Fruit fly (Drosophila melanogaster): Measurements from ENCODE around the gene Ir10a.

The Ir10a gene

DNA sequence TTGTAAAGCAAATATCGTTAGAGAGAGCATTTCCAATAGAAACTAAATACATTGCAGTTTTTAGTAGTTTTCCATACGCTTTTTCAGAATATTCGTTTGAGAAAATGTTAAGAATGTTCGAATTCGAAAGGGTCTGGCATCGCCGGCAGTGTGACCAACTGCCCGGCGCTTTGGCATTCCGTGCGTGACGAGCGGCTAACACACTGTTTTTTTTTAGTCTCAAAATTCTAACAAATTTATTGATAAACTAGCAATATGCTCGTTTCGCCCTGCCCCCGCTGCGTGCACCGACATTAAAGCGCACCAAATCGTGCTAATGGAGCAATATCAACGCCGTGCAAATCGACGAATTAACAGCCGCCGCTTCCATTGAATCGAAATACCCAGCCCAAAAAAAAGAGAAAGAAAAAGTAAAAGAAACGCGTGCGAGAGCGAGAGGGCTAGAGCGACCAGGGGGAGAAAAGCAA is 44.7 kb upstream of the Ir10a start, which contains the start of gene dsh (continued):
- TF ChIP-seq gfzf (GFP tag; optimal IDR thresholded peaks at IDR 0.05) (peak; percentile 82), nmo (GFP tag; optimal IDR thresholded peaks at IDR 0.05) (peak; percentile 53), Opbp (GFP tag; IDR thresholded peaks at IDR 0.05; ENCODE audit: partially characterized antibody) (0 out of 3 replicates have a peak, but pooled peaks have one; percentile 6), CG18011 (GFP tag; optimal IDR thresholded peaks at IDR 0.05) (no peak), inv (GFP tag; IDR thresholded peaks at IDR 0.05; ENCODE audit: partially characterized antibody) (peak; percentile 38; the same call in 1 of the 2 replicates)

DNA sequence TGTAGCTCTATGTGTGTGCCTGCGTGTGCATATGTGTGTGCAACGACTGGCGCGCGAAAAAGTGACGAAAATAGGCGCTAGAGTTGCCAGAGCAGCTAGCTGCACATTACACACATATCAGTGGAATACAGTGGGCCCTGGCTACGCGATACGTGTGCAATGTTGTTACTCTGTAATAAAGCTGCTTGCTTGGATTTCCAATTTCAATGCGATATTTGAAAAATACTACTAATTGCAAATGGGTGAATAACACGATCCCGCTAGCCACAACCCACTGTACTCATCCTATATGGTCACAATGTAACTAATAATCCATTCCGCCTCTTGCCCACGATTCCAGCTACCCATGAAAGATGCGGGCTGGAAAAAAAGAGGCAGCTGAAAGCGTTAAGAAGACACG is 40.3 kb upstream of the Ir10a start:
- TF ChIP-seq CG17612 (GFP tag; IDR thresholded peaks at IDR 0.05) (peak; percentile 83), PHDP (tag; optimal IDR thresholded peaks at IDR 0.05) (peak; percentile 91), inv (GFP tag; IDR thresholded peaks at IDR 0.05; ENCODE audit: partially characterized antibody) (no peak), CG1233 (GFP tag; optimal IDR thresholded peaks at IDR 0.05) (peak; percentile 91), dimm (GFP tag; IDR thresholded peaks at IDR 0.05) (peak; percentile 86), NC2β (GFP tag; optimal IDR thresholded peaks at IDR 0.05) (peak; percentile 88), ewg (GFP tag; optimal IDR thresholded peaks at IDR 0.05) (peak; percentile 86), slbo (GFP tag; IDR thresholded peaks at IDR 0.05) (peak; percentile 97), jing (GFP tag; optimal IDR thresholded peaks at IDR 0.05) (peak; percentile 91), CG16779 (GFP tag; IDR thresholded peaks at IDR 0.05) (peak; percentile 94), pros (GFP tag; optimal IDR thresholded peaks at IDR 0.05) (peak; percentile 10), cato (GFP tag; optimal IDR thresholded peaks at IDR 0.05; ENCODE audit: borderline replicate concordance) (peak; percentile 82), CG42726 (GFP tag; IDR thresholded peaks at IDR 0.05; ENCODE audit: partially characterized antibody) (no peak), Gsc (GFP tag; IDR thresholded peaks at IDR 0.05) (peak; percentile 84), Xbp1 (GFP tag; optimal IDR thresholded peaks at IDR 0.05) (peak; percentile 95), CG8359 (GFP tag; optimal IDR thresholded peaks at IDR 0.05; ENCODE audit: borderline replicate concordance) (peak; percentile 72), cas (GFP tag; IDR thresholded peaks at IDR 0.05) (peak; percentile 83), dati (GFP tag; IDR thresholded peaks at IDR 0.05) (peak; percentile 87), Bteb2 (GFP tag; optimal IDR thresholded peaks at IDR 0.05) (peak; percentile 70), CG10267 (tag; optimal IDR thresholded peaks at IDR 0.05) (peak; percentile 72), Hr39 (optimal IDR thresholded peaks at IDR 0.05) (no peak), CG3847 (GFP tag; IDR thresholded peaks at IDR 0.05) (peak; percentile 93), lola (GFP tag; optimal IDR thresholded peaks at IDR 0.05) (peak in 1 of 3 experiments; percentile 77), CG17802 (tag; optimal IDR thresholded peaks at IDR 0.05) (peak; percentile 76), gt (GFP tag; IDR thresholded peaks at IDR 0.05) (peak; percentile 87), Dek (tag; optimal IDR thresholded peaks at IDR 0.05) (peak; percentile 88), zfh2 (GFP tag; optimal IDR thresholded peaks at IDR 0.05) (peak; percentile 92), Usf (GFP tag; optimal IDR thresholded peaks at IDR 0.05) (peak; percentile 87), CG7745 (tag; optimal IDR thresholded peaks at IDR 0.05) (no peak), CG11723 (GFP tag; optimal IDR thresholded peaks at IDR 0.05) (peak; percentile 90), fd96Cb (tag; optimal IDR thresholded peaks at IDR 0.05) (peak; percentile 91), Nf-YB (GFP tag; optimal IDR thresholded peaks at IDR 0.05) (peak; percentile 67), Scr (GFP tag; IDR thresholded peaks at IDR 0.05; ENCODE audit: partially characterized antibody) (no peak), D19A (tag; optimal IDR thresholded peaks at IDR 0.05) (peak; percentile 80), Oaz (GFP tag; IDR thresholded peaks at IDR 0.05) (peak; percentile 90), CG16863 (GFP tag; optimal IDR thresholded peaks at IDR 0.05) (peak; percentile 93), Elba2 (GFP tag; optimal IDR thresholded peaks at IDR 0.05) (peak; percentile 49), toy (GFP tag; IDR thresholded peaks at IDR 0.05) (peak; percentile 82), CG30020 (tag; optimal IDR thresholded peaks at IDR 0.05) (peak; percentile 50), al (GFP tag; IDR thresholded peaks at IDR 0.05) (peak; percentile 89), otp (GFP tag; IDR thresholded peaks at IDR 0.05) (peak; percentile 95), Camta (GFP tag; optimal IDR thresholded peaks at IDR 0.05) (peak; percentile 90), klu (GFP tag; IDR thresholded peaks at IDR 0.05) (peak; percentile 82), crp (GFP tag; optimal IDR thresholded peaks at IDR 0.05) (peak in 1 of 2 experiments; percentile 50)
